Worm (Caenorhabditis elegans) whole organism, young adult: Measurements from ENCODE around the gene msp-10.

ENCODE experiments used
- B0019.2 ChIP-seq: fragments of 200-800 bp; sonication (Bioruptor generic); conservative IDR thresholded peaks from 2 replicates; pipeline ENCODE4 v1.3.6; 2022; ENCODE audit warnings: missing genetic modification reagents, missing genetic modification characterization, missing compliant biosample characterization
- B0035.1 ChIP-seq: sonication (generic microtip); optimal IDR thresholded peaks from 2 replicates; lab custom pipeline; 2016; ENCODE audit warnings: missing genetic modification characterization, mild to moderate bottlenecking, missing compliant biosample characterization, missing genotype, missing genetic modification reagents
- B0336.3 ChIP-seq: fragments of 200-800 bp; sonication (Bioruptor generic); IDR thresholded peaks from 2 replicates; pipeline ENCODE4 v1.3.6; 2022; ENCODE audit warnings: missing genetic modification characterization, missing compliant biosample characterization
- C17E4.6 ChIP-seq: fragments of 200-800 bp; sonication (Bioruptor generic); IDR thresholded peaks from 2 replicates; pipeline ENCODE4 v1.3.6; 2022; ENCODE audit warnings: missing genetic modification reagents, missing genetic modification characterization, missing compliant biosample characterization
- D2030.7 ChIP-seq: fragments of 200-800 bp; sonication (Bioruptor generic); IDR thresholded peaks from 2 replicates; pipeline ENCODE4 v1.3.6; 2022; ENCODE audit warnings: missing genetic modification reagents, missing genetic modification characterization, missing compliant biosample characterization
- F39B2.1 ChIP-seq: fragments of 200-800 bp; sonication (Bioruptor generic); IDR thresholded peaks from 2 replicates; pipeline ENCODE4 v1.3.6; 2022; ENCODE audit warnings: missing genetic modification reagents, missing genetic modification characterization, missing compliant biosample characterization
- F57C9.4 ChIP-seq: sonication (generic microtip); optimal IDR thresholded peaks from 2 replicates; lab custom pipeline; 2017; ENCODE audit warnings: mild to moderate bottlenecking, missing genetic modification characterization, missing compliant biosample characterization
- ZK185.1 ChIP-seq: sonication (generic microtip); optimal IDR thresholded peaks from 2 replicates; lab custom pipeline; 2016; ENCODE audit warnings: mild to moderate bottlenecking, missing genetic modification characterization, missing compliant biosample characterization; ENCODE audit not compliant: poor library complexity, severe bottlenecking
- athp-1 ChIP-seq: sonication (generic microtip); optimal IDR thresholded peaks from 2 replicates; lab custom pipeline; 2017; ENCODE audit warnings: mild to moderate bottlenecking, missing genetic modification characterization, missing compliant biosample characterization
- attf-3 ChIP-seq: fragments of 200-800 bp; sonication (Bioruptor generic); conservative IDR thresholded peaks from 2 replicates; pipeline ENCODE4 v1.3.6; 2022; ENCODE audit warnings: missing genetic modification reagents, missing genetic modification characterization, missing compliant biosample characterization
- attf-5 ChIP-seq: fragments of 200-800 bp; sonication (Bioruptor generic); optimal IDR thresholded peaks from 2 replicates; lab custom pipeline; 2018; ENCODE audit warnings: mild to moderate bottlenecking, missing genetic modification characterization, missing compliant biosample characterization
- cebp-1 ChIP-seq, 2 experiments: fragments of 200-800 bp in 1 of 2; sonication (Bioruptor generic) in 1 of 2; sonication (generic microtip) in 1 of 2; IDR thresholded peaks in 1 of 2; optimal IDR thresholded peaks in 1 of 2; 2 replicates each; pipeline versions ENCODE4 v1.3.6 to Lab custom; 2017 to 2022; ENCODE audit warnings: missing compliant biosample characterization in 2 of 2, missing genetic modification characterization in 2 of 2, mild to moderate bottlenecking in 1 of 2, missing genetic modification reagents in 1 of 2, moderate library complexity in 1 of 2
- ceh-100 ChIP-seq: fragments of 200-800 bp; sonication (Bioruptor generic); IDR thresholded peaks from 2 replicates; pipeline ENCODE4 v1.3.6; 2022; ENCODE audit warnings: missing genetic modification reagents, missing genetic modification characterization, missing compliant biosample characterization
- ceh-27 ChIP-seq: fragments of 200-800 bp; sonication (Bioruptor generic); optimal IDR thresholded peaks from 2 replicates; lab custom pipeline; 2018; ENCODE audit warnings: mild to moderate bottlenecking, missing genetic modification characterization, moderate library complexity, missing compliant biosample characterization
- die-1 ChIP-seq: sonication (generic microtip); optimal IDR thresholded peaks from 2 replicates; lab custom pipeline; 2016; ENCODE audit warnings: missing genotype, mild to moderate bottlenecking, missing genetic modification characterization, missing compliant biosample characterization
- dox-1 ChIP-seq: fragments of 200-800 bp; sonication (Bioruptor generic); IDR thresholded peaks from 2 replicates; pipeline ENCODE4 v1.3.6; 2022; ENCODE audit warnings: missing genetic modification reagents, missing genetic modification characterization, missing compliant biosample characterization
- dpl-1 ChIP-seq: fragments of 150-350 bp; optimal IDR thresholded peaks from 2 replicates; lab custom pipeline; 2014; ENCODE audit warnings: missing biosample characterization, missing genetic modification reagents, missing genetic modification characterization
- efl-1 ChIP-seq: fragments of 150-350 bp; optimal IDR thresholded peaks from 2 replicates; lab custom pipeline; 2014; ENCODE audit warnings: missing biosample characterization, missing genetic modification reagents, missing genetic modification characterization
- egl-18 ChIP-seq: fragments of 200-800 bp; sonication (Bioruptor generic); IDR thresholded peaks from 2 replicates; pipeline ENCODE4 v1.3.6; 2022; ENCODE audit warnings: missing genetic modification reagents, missing genetic modification characterization, missing compliant biosample characterization
- ets-4 ChIP-seq: fragments of 200-800 bp; sonication (Bioruptor generic); optimal IDR thresholded peaks from 2 replicates; lab custom pipeline; 2018; ENCODE audit warnings: mild to moderate bottlenecking, missing genetic modification characterization, missing compliant biosample characterization
- hlh-12 ChIP-seq: sonication (generic microtip); optimal IDR thresholded peaks from 2 replicates; lab custom pipeline; 2016; ENCODE audit warnings: missing genetic modification characterization, missing compliant biosample characterization
- hmg-1.2 ChIP-seq: fragments of 200-800 bp; sonication (Bioruptor generic); IDR thresholded peaks from 2 replicates; pipeline ENCODE4 v1.3.6; 2022; ENCODE audit warnings: missing genetic modification reagents, missing genetic modification characterization, missing compliant biosample characterization
- hmg-20 ChIP-seq: fragments of 200-800 bp; sonication (Bioruptor generic); IDR thresholded peaks from 2 replicates; pipeline ENCODE4 v1.3.6; 2022; ENCODE audit warnings: missing genetic modification reagents, missing genetic modification characterization, missing compliant biosample characterization
- hsf-1 ChIP-seq: fragments of 200-800 bp; sonication (Bioruptor generic); IDR thresholded peaks from 2 replicates; pipeline ENCODE4 v1.3.6; 2022; ENCODE audit warnings: missing genetic modification reagents, missing genetic modification characterization, missing compliant biosample characterization
- let-526 ChIP-seq: fragments of 200-800 bp; sonication (Bioruptor generic); IDR thresholded peaks from 2 replicates; pipeline ENCODE4 v1.3.6; 2022; ENCODE audit warnings: missing genetic modification reagents, missing genetic modification characterization, missing compliant biosample characterization
- lin-26 ChIP-seq: fragments of 200-800 bp; sonication (Bioruptor generic); IDR thresholded peaks from 2 replicates; pipeline ENCODE4 v1.3.6; 2022; ENCODE audit warnings: missing genetic modification reagents, missing genetic modification characterization, missing compliant biosample characterization
- lin-35 ChIP-seq, 3 experiments: fragments of 150-350 bp in 2 of 3; sonication (generic microtip) in 1 of 3; optimal IDR thresholded peaks; 2 replicates each; lab custom pipeline; 2014 to 2018; ENCODE audit warnings: missing biosample characterization in 3 of 3, missing genetic modification characterization in 3 of 3, missing genetic modification reagents in 3 of 3
- lin-40 ChIP-seq: sonication (generic microtip); optimal IDR thresholded peaks from 2 replicates; lab custom pipeline; 2016; ENCODE audit warnings: missing genetic modification characterization, mild to moderate bottlenecking, missing compliant biosample characterization, missing genotype, missing genetic modification reagents
- lin-54 ChIP-seq: fragments of 200-800 bp; sonication (Bioruptor generic); optimal IDR thresholded peaks from 2 replicates; lab custom pipeline; 2018; ENCODE audit warnings: mild to moderate bottlenecking, missing genetic modification characterization, missing compliant biosample characterization
- lsl-1 ChIP-seq: fragments of 200-800 bp; sonication (Bioruptor generic); optimal IDR thresholded peaks from 2 replicates; lab custom pipeline; 2018; ENCODE audit warnings: mild to moderate bottlenecking, missing genetic modification characterization, moderate library complexity, missing compliant biosample characterization
- madf-10 ChIP-seq: sonication (generic microtip); optimal IDR thresholded peaks from 2 replicates; lab custom pipeline; 2016; ENCODE audit warnings: mild to moderate bottlenecking, missing genetic modification characterization, missing compliant biosample characterization
- mcd-1 ChIP-seq: fragments of 200-800 bp; sonication (Bioruptor generic); IDR thresholded peaks from 2 replicates; pipeline ENCODE4 v1.3.6; 2022; ENCODE audit warnings: missing genetic modification reagents, missing genetic modification characterization, missing compliant biosample characterization
- mes-4 ChIP-seq: sonication (generic microtip); optimal IDR thresholded peaks from 2 replicates; lab custom pipeline; 2016; ENCODE audit warnings: missing genotype, missing genetic modification characterization, missing compliant biosample characterization
- mxl-1 ChIP-seq: sonication (generic microtip); optimal IDR thresholded peaks from 2 replicates; lab custom pipeline; 2016; ENCODE audit warnings: missing genetic modification characterization, missing compliant biosample characterization
- nfyb-1 ChIP-seq: fragments of 200-800 bp; sonication (Bioruptor generic); IDR thresholded peaks from 2 replicates; pipeline ENCODE4 v1.3.6; 2022; ENCODE audit warnings: missing genetic modification reagents, missing genetic modification characterization, missing compliant biosample characterization
- nhr-179 ChIP-seq: sonication (generic microtip); optimal IDR thresholded peaks from 2 replicates; lab custom pipeline; 2016; ENCODE audit warnings: mild to moderate bottlenecking, missing genetic modification characterization, missing compliant biosample characterization
- nhr-80 ChIP-seq: sonication (generic microtip); optimal IDR thresholded peaks from 2 replicates; lab custom pipeline; 2016; ENCODE audit warnings: missing genetic modification characterization, missing compliant biosample characterization
- pha-4 ChIP-seq: fragments of 150-350 bp; sonication (generic microtip); optimal IDR thresholded peaks from 2 replicates; lab custom pipeline; 2014; ENCODE audit warnings: missing biosample characterization, missing genetic modification reagents, missing genetic modification characterization
- sdz-38 ChIP-seq: sonication (generic microtip); optimal IDR thresholded peaks from 2 replicates; lab custom pipeline; 2016; ENCODE audit warnings: missing genotype, missing genetic modification characterization, missing compliant biosample characterization
- snpc-3.4 ChIP-seq: sonication (generic microtip); optimal IDR thresholded peaks from 2 replicates; lab custom pipeline; 2017; ENCODE audit warnings: missing genetic modification characterization, mild to moderate bottlenecking, missing compliant biosample characterization, antibody characterized with exemption, moderate library complexity, missing genotype, missing genetic modification reagents
- unc-130 ChIP-seq: sonication (generic microtip); optimal IDR thresholded peaks from 2 replicates; lab custom pipeline; 2016; ENCODE audit warnings: missing genetic modification reagents, missing genetic modification characterization, missing compliant biosample characterization
- unc-62 ChIP-seq: fragments of 150-350 bp; optimal IDR thresholded peaks from 2 replicates; lab custom pipeline; 2014; ENCODE audit warnings: missing biosample characterization, missing genetic modification reagents, missing genetic modification characterization

Gene msp-10

DNA sequence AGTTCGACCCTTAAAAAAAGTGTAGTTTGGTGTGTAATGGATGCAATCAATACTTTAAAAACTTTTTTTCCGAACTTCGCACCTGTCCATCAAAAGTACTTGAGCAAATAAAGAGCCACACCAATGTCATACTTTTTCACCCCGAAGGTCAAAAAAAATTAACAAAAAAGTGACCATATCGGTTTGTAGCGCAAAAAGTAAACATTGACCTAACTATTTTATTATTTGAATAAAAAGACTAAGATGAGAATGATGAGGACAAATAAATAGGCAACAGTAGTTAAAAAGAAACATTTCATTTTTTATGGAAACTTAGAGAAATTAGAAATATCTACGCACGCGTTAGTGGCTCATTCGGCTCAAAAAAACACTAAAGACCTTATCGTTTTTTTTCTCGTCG is 31.9 kb downstream of the msp-10 start:
- no peak for TF ChIP-seq attf-3
- TF ChIP-seq pha-4 = peak; percentile 38

DNA sequence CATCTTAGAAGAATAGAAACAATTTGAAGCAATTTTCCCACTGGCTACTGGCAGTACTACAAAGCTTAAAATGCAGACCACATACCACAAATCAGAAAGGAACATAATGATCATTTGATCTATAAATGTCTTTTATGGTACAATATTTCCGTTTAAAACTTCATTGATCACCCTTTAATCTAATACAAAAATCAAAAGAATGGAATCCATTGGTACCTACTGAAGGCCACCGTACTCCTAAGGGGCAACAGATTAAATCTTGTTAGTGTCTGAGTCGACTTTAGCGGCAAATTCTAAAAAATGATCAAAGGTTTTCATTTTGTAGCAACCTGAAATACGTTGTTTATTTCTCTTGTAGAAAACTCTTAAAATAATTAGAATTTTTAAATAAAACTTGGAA is 34.8 kb downstream of the msp-10 start:
- TF ChIP-seq egl-18 = no peak
- no peak for TF ChIP-seq ceh-27 (GFP tag; lab: Kevin White, UChicago)
- no peak for TF ChIP-seq hsf-1 (GFP tag; lab: Robert Waterston, UW)
- TF ChIP-seq lin-54 (GFP tag; lab: Kevin White, UChicago) = no peak
- no peak for TF ChIP-seq dpl-1
- TF ChIP-seq mxl-1 (tag; lab: Kevin White, UChicago) = no peak
- no peak for TF ChIP-seq sdz-38

DNA sequence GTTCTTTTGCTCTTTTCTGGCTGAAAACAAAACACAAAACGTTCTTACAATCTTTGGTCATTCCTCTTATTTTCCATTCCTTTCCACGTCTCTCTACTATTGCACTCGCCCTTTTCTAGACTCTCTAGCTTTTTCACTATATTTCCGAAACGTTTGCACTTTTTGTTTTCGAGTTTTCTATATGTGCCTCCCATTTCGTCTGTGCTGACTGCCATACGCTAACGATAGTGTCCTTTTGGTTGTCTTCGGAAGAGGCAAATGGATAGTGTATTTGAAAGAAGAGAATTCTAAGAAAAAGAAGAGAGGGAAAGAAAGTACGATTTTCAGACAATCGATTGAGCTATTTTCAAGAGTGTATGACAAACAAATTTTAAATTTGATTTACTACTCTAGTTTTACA is 35.3 kb downstream of the msp-10 start:
- TF ChIP-seq nhr-80 (peak; percentile 62), hmg-20 (no peak)

DNA sequence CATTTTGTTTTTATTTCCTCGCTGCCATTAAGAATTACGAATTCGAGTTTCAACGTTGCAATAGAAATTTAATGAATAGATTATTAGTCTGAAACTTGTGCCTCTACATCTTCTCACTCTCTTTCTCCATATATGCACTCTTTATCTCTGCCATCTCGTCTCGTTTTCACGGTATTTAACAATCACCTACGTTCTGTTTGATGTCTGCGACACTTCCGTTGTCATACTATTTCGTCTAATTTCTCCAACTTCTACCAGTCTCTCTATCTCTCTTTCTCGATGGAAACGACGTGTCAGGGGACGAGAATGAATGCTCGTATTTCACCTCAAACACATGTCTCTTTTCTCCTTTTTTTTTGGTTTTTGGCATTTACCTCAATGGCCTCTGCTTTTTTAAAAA is 36.4 kb downstream of the msp-10 start:
- TF ChIP-seq mcd-1 (GFP tag; lab: Robert Waterston, UW) = 0 out of 2 replicates have a peak, but pooled peaks have one; percentile 35
- TF ChIP-seq attf-5 (GFP tag; lab: Kevin White, UChicago) = peak; percentile 51
- TF ChIP-seq lin-26 (GFP tag; lab: Robert Waterston, UW) = no peak
- no peak for TF ChIP-seq ceh-100 (GFP tag; lab: Robert Waterston, UW)
- peak; percentile 80; the same call in 1 of the 2 replicates for TF ChIP-seq hmg-1.2 (GFP tag; lab: Robert Waterston, UW)
- TF ChIP-seq lin-40 (tag; lab: Kevin White, UChicago) = peak; percentile 16
- no peak for TF ChIP-seq cebp-1 (GFP tag; IDR thresholded peaks at IDR 0.05; lab: Robert Waterston, UW)
- TF ChIP-seq cebp-1 (tag; optimal IDR thresholded peaks at IDR 0.05; lab: Kevin White, UChicago) = peak; percentile 61
- peak; percentile 53 for TF ChIP-seq nhr-80
- TF ChIP-seq ZK185.1 (tag; lab: Kevin White, UChicago) = peak; percentile 36
- TF ChIP-seq athp-1 = no peak
- TF ChIP-seq madf-10 (tag; lab: Kevin White, UChicago) = peak; percentile 9
- TF ChIP-seq nfyb-1 (GFP tag; lab: Robert Waterston, UW) = peak; percentile 22; the same call in 1 of the 2 replicates
- TF ChIP-seq dox-1 (GFP tag; lab: Robert Waterston, UW) = 0 out of 2 replicates have a peak, but pooled peaks have one; percentile 21

DNA sequence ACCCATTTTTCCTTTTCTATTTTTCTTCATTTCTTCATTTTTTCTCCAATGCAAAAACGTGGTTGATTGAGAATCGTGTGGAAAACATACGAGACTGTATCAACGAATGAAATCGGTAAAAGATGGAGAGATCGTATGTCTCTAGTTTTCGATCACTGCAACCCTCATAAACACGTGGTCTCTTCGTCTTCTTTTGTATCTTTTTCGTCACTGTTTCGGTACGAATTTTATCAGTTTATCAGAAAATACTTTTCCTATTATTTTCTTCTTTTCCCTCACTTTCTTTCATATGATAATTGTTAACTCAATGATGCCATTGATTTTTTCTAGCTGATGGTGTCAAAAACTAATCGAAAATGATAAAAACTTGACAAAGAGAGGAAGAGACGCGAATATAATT is 38.2 kb downstream of the msp-10 start:
- TF ChIP-seq cebp-1 (GFP tag; IDR thresholded peaks at IDR 0.05; lab: Robert Waterston, UW) (no peak), cebp-1 (tag; optimal IDR thresholded peaks at IDR 0.05; lab: Kevin White, UChicago) (peak; percentile 47), snpc-3.4 (tag; lab: Kevin White, UChicago) (no peak), B0019.2 (no peak), dox-1 (GFP tag; lab: Robert Waterston, UW) (no peak), efl-1 (no peak), C17E4.6 (GFP tag; lab: Robert Waterston, UW) (no peak), D2030.7 (GFP tag; lab: Robert Waterston, UW) (no peak), attf-5 (GFP tag; lab: Kevin White, UChicago) (peak; percentile 14), mes-4 (no peak), ets-4 (GFP tag; lab: Kevin White, UChicago) (no peak), B0035.1 (no peak), hlh-12 (tag; lab: Kevin White, UChicago) (no peak), unc-130 (no peak), lsl-1 (GFP tag; lab: Kevin White, UChicago) (no peak), F57C9.4 (tag; lab: Kevin White, UChicago) (no peak), mxl-1 (tag; lab: Kevin White, UChicago) (no peak), nhr-179 (tag; lab: Kevin White, UChicago) (no peak), die-1 (tag; lab: Kevin White, UChicago) (no peak), ZK185.1 (tag; lab: Kevin White, UChicago) (no peak), ceh-27 (GFP tag; lab: Kevin White, UChicago) (no peak), unc-62 (GFP tag; lab: Kevin White, UChicago) (no peak), F39B2.1 (GFP tag; lab: Robert Waterston, UW) (no peak), B0336.3 (GFP tag; lab: Robert Waterston, UW) (no peak), lin-35 (GFP tag; optimal IDR thresholded peaks at IDR 0.05; lab: Kevin White, UChicago) (no peak), pha-4 (no peak), let-526 (no peak)
